Worm (Caenorhabditis elegans) whole organism, late embryonic: ENCODE measurements around the gene Y34B4A.10.
A peak's percentile ranks its signal among the peaks of the same experiment; 100 is the strongest.

Experiments
- C38D4.7 ChIP-seq: fragments of 200-800 bp; sonication (Bioruptor generic); optimal IDR thresholded peaks from 2 replicates; lab custom pipeline; 2018; ENCODE audit warnings: mild to moderate bottlenecking, missing genetic modification characterization, moderate library complexity, missing compliant biosample characterization
- F13H6.1 ChIP-seq: sonication (generic microtip); optimal IDR thresholded peaks from 2 replicates; lab custom pipeline; 2016; ENCODE audit warnings: missing genetic modification characterization, missing compliant biosample characterization
- K02D7.2 ChIP-seq: sonication (generic microtip); optimal IDR thresholded peaks from 2 replicates; lab custom pipeline; 2017; ENCODE audit warnings: mild to moderate bottlenecking, missing genetic modification characterization, missing compliant biosample characterization
- ama-1 ChIP-seq: fragments of 150-350 bp; optimal IDR thresholded peaks from 2 replicates; lab custom pipeline; 2014
- ceh-19 ChIP-seq: fragments of 200-800 bp; sonication (Bioruptor generic); optimal IDR thresholded peaks from 2 replicates; lab custom pipeline; 2018; ENCODE audit warnings: mild to moderate bottlenecking, missing genetic modification characterization, missing compliant biosample characterization
- ceh-2 ChIP-seq: sonication (generic microtip); optimal IDR thresholded peaks from 2 replicates; lab custom pipeline; 2016; ENCODE audit warnings: missing genotype, missing genetic modification characterization, missing compliant biosample characterization
- ceh-22 ChIP-seq: sonication (generic microtip); optimal IDR thresholded peaks from 2 replicates; lab custom pipeline; 2017; ENCODE audit warnings: missing biosample characterization, missing genetic modification characterization
- ceh-24 ChIP-seq: sonication (generic microtip); optimal IDR thresholded peaks from 2 replicates; lab custom pipeline; 2016; ENCODE audit warnings: mild to moderate bottlenecking, missing genetic modification characterization, missing compliant biosample characterization
- ceh-30 ChIP-seq: fragments of 150-350 bp; optimal IDR thresholded peaks from 2 replicates; lab custom pipeline; 2014; ENCODE audit warnings: missing biosample characterization, missing genetic modification characterization
- ceh-45 ChIP-seq: fragments of 200-800 bp; sonication (Bioruptor generic); IDR thresholded peaks from 2 replicates; pipeline ENCODE4 v1.3.6; 2022; ENCODE audit warnings: missing genetic modification reagents, missing genetic modification characterization, missing compliant biosample characterization
- ceh-48 ChIP-seq: sonication (generic microtip); optimal IDR thresholded peaks from 2 replicates; lab custom pipeline; 2016; ENCODE audit warnings: missing genetic modification characterization, inconsistent platforms, missing compliant biosample characterization
- ceh-6 ChIP-seq: fragments of 200-800 bp; sonication (Bioruptor generic); optimal IDR thresholded peaks from 2 replicates; lab custom pipeline; 2018; ENCODE audit warnings: mild to moderate bottlenecking, missing genetic modification characterization, missing compliant biosample characterization
- dmd-4 ChIP-seq: sonication (generic microtip); optimal IDR thresholded peaks from 2 replicates; lab custom pipeline; 2016; ENCODE audit warnings: borderline replicate concordance, missing genetic modification characterization, missing compliant biosample characterization
- dve-1 ChIP-seq: sonication (generic microtip); optimal IDR thresholded peaks from 2 replicates; lab custom pipeline; 2017; ENCODE audit warnings: antibody characterized with exemption, mild to moderate bottlenecking, missing genetic modification characterization, missing compliant biosample characterization
- elt-2 ChIP-seq: sonication (generic microtip); optimal IDR thresholded peaks from 2 replicates; lab custom pipeline; 2016; ENCODE audit warnings: missing genetic modification reagents, missing genetic modification characterization, missing compliant biosample characterization
- elt-4 ChIP-seq: sonication (generic microtip); optimal IDR thresholded peaks from 2 replicates; lab custom pipeline; 2016; ENCODE audit warnings: missing genetic modification characterization, missing compliant biosample characterization
- eyg-1 ChIP-seq: sonication (generic microtip); optimal IDR thresholded peaks from 2 replicates; lab custom pipeline; 2016; ENCODE audit warnings: missing genotype, missing genetic modification characterization, missing compliant biosample characterization
- fax-1 ChIP-seq: sonication (generic microtip); optimal IDR thresholded peaks from 2 replicates; lab custom pipeline; 2016; ENCODE audit warnings: missing genotype, missing genetic modification characterization, missing compliant biosample characterization
- hlh-15 ChIP-seq: sonication (generic microtip); optimal IDR thresholded peaks from 2 replicates; lab custom pipeline; 2016; ENCODE audit warnings: missing genetic modification characterization, missing compliant biosample characterization
- hlh-30 ChIP-seq: sonication (generic microtip); optimal IDR thresholded peaks from 2 replicates; lab custom pipeline; 2017; ENCODE audit warnings: antibody characterized with exemption, missing genetic modification characterization, missing compliant biosample characterization; ENCODE audit not compliant: insufficient read depth
- hlh-8 ChIP-seq: sonication (generic microtip); optimal IDR thresholded peaks from 2 replicates; lab custom pipeline; 2016; ENCODE audit warnings: missing genotype, missing genetic modification characterization, missing compliant biosample characterization
- lim-6 ChIP-seq: sonication (generic microtip); optimal IDR thresholded peaks from 2 replicates; lab custom pipeline; 2016; ENCODE audit warnings: missing genetic modification characterization, missing compliant biosample characterization
- mec-3 ChIP-seq: sonication (generic microtip); optimal IDR thresholded peaks from 2 replicates; lab custom pipeline; 2016; ENCODE audit warnings: borderline replicate concordance, missing genetic modification characterization, missing compliant biosample characterization
- nfya-1 ChIP-seq: sonication (generic microtip); optimal IDR thresholded peaks from 2 replicates; lab custom pipeline; 2017; ENCODE audit warnings: missing genetic modification characterization, mild to moderate bottlenecking, missing compliant biosample characterization, antibody characterized with exemption, moderate library complexity
- nhr-11 ChIP-seq: fragments of 150-350 bp; optimal IDR thresholded peaks from 2 replicates; lab custom pipeline; 2014; ENCODE audit warnings: missing biosample characterization, missing genetic modification characterization
- npax-4 ChIP-seq: sonication (generic microtip); optimal IDR thresholded peaks from 2 replicates; lab custom pipeline; 2016; ENCODE audit warnings: missing genetic modification characterization, missing compliant biosample characterization
- odd-2 ChIP-seq: sonication (generic microtip); optimal IDR thresholded peaks from 2 replicates; lab custom pipeline; 2017; ENCODE audit warnings: antibody characterized with exemption, mild to moderate bottlenecking, missing genetic modification characterization, missing compliant biosample characterization
- pat-9 ChIP-seq: fragments of 200-800 bp; sonication (Bioruptor generic); optimal IDR thresholded peaks from 2 replicates; lab custom pipeline; 2018; ENCODE audit warnings: mild to moderate bottlenecking, missing genetic modification characterization, moderate library complexity, missing compliant biosample characterization
- pha-2 ChIP-seq: sonication (generic microtip); optimal IDR thresholded peaks from 2 replicates; lab custom pipeline; 2017; ENCODE audit warnings: mild to moderate bottlenecking, missing genetic modification characterization, missing compliant biosample characterization
- pha-4 ChIP-seq: fragments of 150-350 bp; optimal IDR thresholded peaks from 2 replicates; lab custom pipeline; 2018; ENCODE audit warnings: missing biosample characterization, missing genetic modification reagents, missing genetic modification characterization
- pros-1 ChIP-seq: fragments of 150-350 bp; optimal IDR thresholded peaks from 2 replicates; lab custom pipeline; 2014; ENCODE audit warnings: missing biosample characterization, missing genetic modification reagents, missing genetic modification characterization
- ref-2 ChIP-seq: sonication (generic microtip); optimal IDR thresholded peaks from 2 replicates; lab custom pipeline; 2016; ENCODE audit warnings: missing genetic modification characterization, missing compliant biosample characterization
- rnt-1 ChIP-seq: sonication (generic microtip); optimal IDR thresholded peaks from 2 replicates; lab custom pipeline; 2016; ENCODE audit warnings: missing genetic modification characterization, missing compliant biosample characterization
- sdc-2 ChIP-seq: sonication (generic microtip); optimal IDR thresholded peaks from 2 replicates; lab custom pipeline; 2016; ENCODE audit warnings: missing genotype, missing genetic modification characterization, missing compliant biosample characterization
- sox-4 ChIP-seq: sonication (generic microtip); optimal IDR thresholded peaks from 2 replicates; lab custom pipeline; 2017; ENCODE audit warnings: mild to moderate bottlenecking, missing genetic modification characterization, inconsistent platforms, missing compliant biosample characterization
- syd-9 ChIP-seq: sonication (generic microtip); optimal IDR thresholded peaks from 2 replicates; lab custom pipeline; 2016; ENCODE audit warnings: mild to moderate bottlenecking, missing genetic modification characterization, moderate library complexity, missing compliant biosample characterization
- tbx-2 ChIP-seq: sonication (generic microtip); optimal IDR thresholded peaks from 2 replicates; lab custom pipeline; 2016; ENCODE audit warnings: missing genetic modification characterization, missing compliant biosample characterization
- tbx-7 ChIP-seq: sonication (generic microtip); optimal IDR thresholded peaks from 2 replicates; lab custom pipeline; 2016; ENCODE audit warnings: missing genotype, missing genetic modification characterization, missing compliant biosample characterization
- unc-42 ChIP-seq: sonication (generic microtip); optimal IDR thresholded peaks from 2 replicates; lab custom pipeline; 2016; ENCODE audit warnings: missing genotype, missing genetic modification characterization, missing compliant biosample characterization
- unc-86 ChIP-seq: sonication (generic microtip); optimal IDR thresholded peaks from 2 replicates; lab custom pipeline; 2016; ENCODE audit warnings: missing genetic modification characterization, missing compliant biosample characterization
- zip-5 ChIP-seq: sonication (generic microtip); optimal IDR thresholded peaks from 2 replicates; lab custom pipeline; 2016; ENCODE audit warnings: missing genetic modification characterization, missing compliant biosample characterization

Y34B4A.10 gene

ce11 chrX:5275209-5275608, 25.5 kb downstream of the Y34B4A.10 start, which contains the start of gene hst-6 (continued):
- TF ChIP-seq F13H6.1 (tag; lab: Kevin White, UChicago) (no peak), unc-42 (tag; lab: Kevin White, UChicago) (peak; percentile 46), rnt-1 (no peak), fax-1 (tag; lab: Kevin White, UChicago) (peak; percentile 11), nfya-1 (tag; lab: Kevin White, UChicago) (peak; percentile 72), pros-1 (tag; lab: Kevin White, UChicago) (peak; percentile 81), hlh-15 (tag; lab: Kevin White, UChicago) (no peak), eyg-1 (peak; percentile 52), ceh-24 (tag; lab: Kevin White, UChicago) (no peak), dmd-4 (tag; lab: Kevin White, UChicago) (no peak), lim-6 (no peak), K02D7.2 (tag; lab: Kevin White, UChicago) (no peak), elt-4 (no peak), ceh-30 (tag; lab: Kevin White, UChicago) (no peak), tbx-7 (tag; lab: Kevin White, UChicago) (peak; percentile 1), sdc-2 (tag; lab: Kevin White, UChicago) (peak; percentile 48), syd-9 (tag; lab: Kevin White, UChicago) (no peak), elt-2 (peak; percentile 10), nhr-11 (tag; lab: Kevin White, UChicago) (no peak), ceh-22 (tag; lab: Kevin White, UChicago) (no peak), odd-2 (no peak), hlh-30 (tag; lab: Kevin White, UChicago) (peak; percentile 36), pat-9 (tag; lab: Kevin White, UChicago) (no peak), ceh-6 (GFP tag; lab: Kevin White, UChicago) (no peak), ceh-19 (GFP tag; lab: Kevin White, UChicago) (peak; percentile 62), ceh-2 (no peak)

ce11 chrX:5276772-5277171, 27.1 kb downstream of the Y34B4A.10 start:
- TF ChIP-seq unc-86 (tag; lab: Kevin White, UChicago), result no peak
- TF ChIP-seq hlh-15 (tag; lab: Kevin White, UChicago), result no peak
- no peak for TF ChIP-seq pha-4 (tag; lab: Kevin White, UChicago)
- no peak for TF ChIP-seq K02D7.2 (tag; lab: Kevin White, UChicago)
- no peak for TF ChIP-seq hlh-8 (tag; lab: Kevin White, UChicago)
- no peak for TF ChIP-seq mec-3 (tag; lab: Kevin White, UChicago)
- TF ChIP-seq nhr-11 (tag; lab: Kevin White, UChicago), result no peak
- TF ChIP-seq tbx-7 (tag; lab: Kevin White, UChicago), result no peak
- TF ChIP-seq ceh-48, result no peak
- TF ChIP-seq dve-1 (tag; lab: Kevin White, UChicago), result no peak
- no peak for TF ChIP-seq pha-2 (tag; lab: Kevin White, UChicago)
- TF ChIP-seq elt-4, result no peak
- no peak for TF ChIP-seq C38D4.7 (GFP tag; lab: Kevin White, UChicago)
- TF ChIP-seq sox-4 (tag; lab: Kevin White, UChicago), result no peak
- no peak for TF ChIP-seq npax-4 (tag; lab: Kevin White, UChicago)

ce11 chrX:5278249-5278648, 28.5 kb downstream of the Y34B4A.10 start:
- TF ChIP-seq zip-5 (no peak), unc-42 (tag; lab: Kevin White, UChicago) (peak; percentile 47)

ce11 chrX:5279170-5279635, 29.5 kb downstream of the Y34B4A.10 start, which contains the start of gene Y34B4A.2:
Gene Y34B4A.2, plus strand, starts transcription at chrX:5279497.
- no peak for TF ChIP-seq ceh-30 (tag; lab: Kevin White, UChicago)
- no peak for TF ChIP-seq ceh-45 (GFP tag; lab: Robert Waterston, UW)
- no peak for TF ChIP-seq ama-1
- peak; percentile 54 for TF ChIP-seq hlh-30 (tag; lab: Kevin White, UChicago)
- peak; percentile 79 for TF ChIP-seq elt-2
- TF ChIP-seq unc-42 (tag; lab: Kevin White, UChicago), result peak; percentile 61
- TF ChIP-seq ref-2, result peak; percentile 35
- peak; percentile 26 for TF ChIP-seq tbx-2 (tag; lab: Kevin White, UChicago)
- TF ChIP-seq, all 69 proteins: peak for 5
